Worm (Caenorhabditis elegans) whole organism, L4/young adult: ENCODE measurements around the gene cutl-15.

Experiments
- W03F9.2 ChIP-seq: fragments of 150-350 bp; optimal IDR thresholded peaks from 2 replicates; lab custom pipeline; 2014; ENCODE audit warnings: missing biosample characterization, missing genetic modification characterization
- him-1 ChIP-seq: sonication (generic microtip); optimal IDR thresholded peaks from 2 replicates; lab custom pipeline; 2016; ENCODE audit warnings: missing genotype, missing genetic modification reagents, missing genetic modification characterization, missing compliant biosample characterization

- TF ChIP-seq W03F9.2 (tag; lab: Kevin White, UChicago) (no peak), him-1 (tag; lab: Kevin White, UChicago) (no peak)
These were observed 16.7 kb downstream of the cutl-15 start, which contains the start of gene enol-1 for ce11 chrII:8930763-8931162.
